Fruit fly (Drosophila melanogaster) whole organism, embryonic: ENCODE measurements around the gene CG6951.

ENCODE experiments used
- Aef1 ChIP-seq: fragments of 200-800 bp; sonication (Bioruptor generic); IDR thresholded peaks from 3 replicates; pipeline ENCODE4 v1.3.6; 2022; ENCODE audit warnings: missing biosample characterization, missing genetic modification characterization
- Atf6 ChIP-seq: fragments of 200-800 bp; sonication (Bioruptor generic); IDR thresholded peaks from 2 replicates; pipeline ENCODE4 v1.3.6; 2022; ENCODE audit warnings: missing biosample characterization, missing genetic modification characterization
- B-H1 ChIP-seq: fragments of 200-800 bp; sonication (Bioruptor generic); IDR thresholded peaks from 3 replicates; pipeline ENCODE4 v1.3.6; 2022; ENCODE audit warnings: missing biosample characterization, missing genetic modification characterization
- B-H2 ChIP-seq: fragments of 200-800 bp; sonication (Bioruptor generic); optimal IDR thresholded peaks from 2 replicates; lab custom pipeline; 2018; ENCODE audit warnings: missing biosample characterization, mild to moderate bottlenecking, missing genetic modification characterization
- Bteb2 ChIP-seq: fragments of 200-800 bp; sonication (Bioruptor generic); optimal IDR thresholded peaks from 2 replicates; lab custom pipeline; 2016; ENCODE audit warnings: missing biosample characterization, missing genetic modification characterization
- CG10431 ChIP-seq: fragments of 200-800 bp; sonication (Bioruptor generic); optimal IDR thresholded peaks from 3 replicates; lab custom pipeline; 2018; ENCODE audit warnings: missing biosample characterization, mild to moderate bottlenecking, missing genetic modification characterization
- CG10543 ChIP-seq: fragments of 200-800 bp; sonication (Bioruptor generic); optimal IDR thresholded peaks from 3 replicates; lab custom pipeline; 2017; ENCODE audit warnings: missing biosample characterization, mild to moderate bottlenecking, missing genetic modification characterization, moderate library complexity
- CG10565 ChIP-seq: fragments of 200-800 bp; sonication (Bioruptor generic); optimal IDR thresholded peaks from 3 replicates; lab custom pipeline; 2016; ENCODE audit warnings: missing biosample characterization, mild to moderate bottlenecking, missing genetic modification characterization
- CG11456 ChIP-seq: fragments of 200-800 bp; sonication (Bioruptor generic); IDR thresholded peaks from 3 replicates; pipeline ENCODE4 v1.3.6; 2022; ENCODE audit warnings: missing biosample characterization, missing genetic modification characterization
- CG12104 ChIP-seq: fragments of 200-800 bp; sonication (Bioruptor generic); optimal IDR thresholded peaks from 3 replicates; lab custom pipeline; 2016; ENCODE audit warnings: missing biosample characterization, missing genetic modification characterization
- CG13624 ChIP-seq: fragments of 200-800 bp; sonication (Bioruptor generic); optimal IDR thresholded peaks from 2 replicates; lab custom pipeline; 2016; ENCODE audit warnings: missing biosample characterization, missing genetic modification characterization
- CG13775 ChIP-seq: fragments of 200-800 bp; sonication (Bioruptor generic); optimal IDR thresholded peaks from 3 replicates; lab custom pipeline; 2017; ENCODE audit warnings: missing biosample characterization, mild to moderate bottlenecking, missing genetic modification characterization
- CG14860 ChIP-seq: fragments of 200-800 bp; sonication (Bioruptor generic); IDR thresholded peaks from 3 replicates; pipeline ENCODE4 v1.3.6; 2022; ENCODE audit warnings: missing biosample characterization, missing genetic modification characterization; ENCODE audit not compliant: partially characterized antibody
- CG1529 ChIP-seq: fragments of 200-800 bp; sonication (Bioruptor generic); optimal IDR thresholded peaks from 3 replicates; lab custom pipeline; 2018; ENCODE audit warnings: missing biosample characterization, missing genetic modification characterization
- CG15514 ChIP-seq: fragments of 200-800 bp; sonication (Bioruptor generic); optimal IDR thresholded peaks from 3 replicates; lab custom pipeline; 2017; ENCODE audit warnings: missing biosample characterization, missing genetic modification characterization, mild to moderate bottlenecking, moderate library complexity, missing genetic modification reagents
- CG17912 ChIP-seq: fragments of 200-800 bp; sonication (Bioruptor generic); optimal IDR thresholded peaks from 2 replicates; lab custom pipeline; 2018; ENCODE audit warnings: missing biosample characterization, mild to moderate bottlenecking, missing genetic modification characterization
- CG1832 ChIP-seq: fragments of 200-800 bp; sonication (Bioruptor generic); optimal IDR thresholded peaks from 2 replicates; lab custom pipeline; 2017; ENCODE audit warnings: missing biosample characterization, mild to moderate bottlenecking, missing genetic modification characterization, inconsistent platforms
- CG18599 ChIP-seq: fragments of 200-800 bp; sonication (Bioruptor generic); optimal IDR thresholded peaks from 3 replicates; lab custom pipeline; 2017; ENCODE audit warnings: missing biosample characterization, missing genetic modification characterization, mild to moderate bottlenecking, moderate library complexity, missing genetic modification reagents
- CG18764 ChIP-seq: fragments of 200-800 bp; sonication (Bioruptor generic); optimal IDR thresholded peaks from 3 replicates; lab custom pipeline; 2016; ENCODE audit warnings: missing biosample characterization, missing genetic modification characterization
- CG2116 ChIP-seq: fragments of 200-800 bp; sonication (Bioruptor generic); optimal IDR thresholded peaks from 3 replicates; lab custom pipeline; 2018; ENCODE audit warnings: missing biosample characterization, mild to moderate bottlenecking, missing genetic modification characterization
- CG2199 ChIP-seq: fragments of 200-800 bp; sonication (Bioruptor generic); IDR thresholded peaks from 3 replicates; pipeline ENCODE4 v1.3.6; 2022; ENCODE audit warnings: missing biosample characterization, missing genetic modification characterization
- CG2712 ChIP-seq: fragments of 200-800 bp; optimal IDR thresholded peaks from 3 replicates; lab custom pipeline; 2019; ENCODE audit warnings: missing biosample characterization, mild to moderate bottlenecking, missing genetic modification characterization, moderate library complexity
- CG31224 ChIP-seq: fragments of 200-800 bp; sonication (Bioruptor generic); IDR thresholded peaks from 2 replicates; pipeline ENCODE4 v1.3.6; 2022; ENCODE audit warnings: missing biosample characterization, missing genetic modification characterization
- CG32532 ChIP-seq: fragments of 200-800 bp; sonication (Bioruptor generic); IDR thresholded peaks from 2 replicates; pipeline ENCODE4 v1.3.6; 2022; ENCODE audit warnings: missing biosample characterization, missing genetic modification characterization
- CG33557 ChIP-seq: fragments of 200-800 bp; sonication (Bioruptor generic); optimal IDR thresholded peaks from 2 replicates; lab custom pipeline; 2019; ENCODE audit warnings: missing biosample characterization, mild to moderate bottlenecking, missing genetic modification characterization, moderate library complexity
- CG34224 ChIP-seq: fragments of 200-800 bp; sonication (Bioruptor generic); IDR thresholded peaks from 3 replicates; pipeline ENCODE4 v1.3.6; 2022; ENCODE audit warnings: missing biosample characterization, missing genetic modification characterization; ENCODE audit not compliant: partially characterized antibody
- CG3838 ChIP-seq: fragments of 200-800 bp; sonication (Bioruptor generic); optimal IDR thresholded peaks from 3 replicates; lab custom pipeline; 2016; ENCODE audit warnings: missing biosample characterization, missing genetic modification characterization
- CG6791 ChIP-seq: fragments of 200-800 bp; sonication (Bioruptor generic); IDR thresholded peaks from 3 replicates; pipeline ENCODE4 v1.3.6; 2022; ENCODE audit warnings: missing biosample characterization, missing genetic modification characterization; ENCODE audit not compliant: partially characterized antibody
- CG9215 ChIP-seq: fragments of 200-800 bp; sonication (Bioruptor generic); IDR thresholded peaks from 2 replicates; pipeline ENCODE4 v1.3.6; 2022; ENCODE audit warnings: missing biosample characterization, missing genetic modification characterization
- E2f2 ChIP-seq: fragments of 200-800 bp; sonication (Bioruptor generic); IDR thresholded peaks from 2 replicates; pipeline ENCODE4 v1.3.6; 2022; ENCODE audit warnings: missing biosample characterization, missing genetic modification characterization
- Gsc ChIP-seq: fragments of 200-800 bp; sonication (Bioruptor generic); IDR thresholded peaks from 2 replicates; pipeline ENCODE4 v1.3.6; 2022; ENCODE audit warnings: missing biosample characterization, missing genetic modification characterization
- PHDP ChIP-seq: fragments of 200-800 bp; sonication (Bioruptor generic); optimal IDR thresholded peaks from 3 replicates; lab custom pipeline; 2018; ENCODE audit warnings: missing biosample characterization, mild to moderate bottlenecking, missing genetic modification characterization, moderate library complexity
- Poxn ChIP-seq: fragments of 200-800 bp; sonication (Bioruptor generic); IDR thresholded peaks from 2 replicates; pipeline ENCODE4 v1.3.6; 2022; ENCODE audit warnings: missing biosample characterization, missing genetic modification characterization
- Rfx ChIP-seq: fragments of 200-800 bp; sonication (Bioruptor generic); IDR thresholded peaks from 2 replicates; pipeline ENCODE4 v1.3.6; 2022; ENCODE audit warnings: missing biosample characterization, missing genetic modification characterization
- Rx ChIP-seq: fragments of 200-800 bp; sonication (Bioruptor generic); IDR thresholded peaks from 2 replicates; pipeline ENCODE4 v1.3.6; 2022; ENCODE audit warnings: missing biosample characterization, missing genetic modification characterization
- Ssrp ChIP-seq: fragments of 200-800 bp; sonication (Bioruptor generic); optimal IDR thresholded peaks from 2 replicates; lab custom pipeline; 2018; ENCODE audit warnings: missing biosample characterization, mild to moderate bottlenecking, missing genetic modification characterization, moderate library complexity
- bigmax ChIP-seq: fragments of 200-800 bp; sonication (Bioruptor generic); optimal IDR thresholded peaks from 2 replicates; lab custom pipeline; 2018; ENCODE audit warnings: missing biosample characterization, mild to moderate bottlenecking, missing genetic modification characterization
- cad ChIP-seq: fragments of >200 bp; optimal IDR thresholded peaks from 2 replicates; lab custom pipeline; 2017; ENCODE audit warnings: missing biosample characterization, missing genetic modification characterization
- inv ChIP-seq: fragments of 200-800 bp; sonication (Bioruptor generic); IDR thresholded peaks from 2 replicates; pipeline ENCODE4 v1.3.6; 2022; ENCODE audit warnings: missing biosample characterization, missing genetic modification characterization; ENCODE audit not compliant: partially characterized antibody
- jumu ChIP-seq: fragments of 200-800 bp; sonication (Bioruptor generic); optimal IDR thresholded peaks from 3 replicates; lab custom pipeline; 2016; ENCODE audit warnings: missing biosample characterization, missing genetic modification characterization
- mam ChIP-seq: fragments of 200-800 bp; sonication (Bioruptor generic); optimal IDR thresholded peaks from 3 replicates; lab custom pipeline; 2016; ENCODE audit warnings: missing biosample characterization, missing genetic modification characterization
- psq ChIP-seq: fragments of 200-800 bp; sonication (Bioruptor generic); optimal IDR thresholded peaks from 2 replicates; lab custom pipeline; 2017; ENCODE audit warnings: missing biosample characterization, missing genetic modification characterization
- ro ChIP-seq: fragments of 200-800 bp; sonication (Bioruptor generic); IDR thresholded peaks from 2 replicates; pipeline ENCODE4 v1.3.6; 2022; ENCODE audit warnings: missing biosample characterization, missing genetic modification characterization
- scrt ChIP-seq: fragments of 200-800 bp; sonication (Bioruptor generic); optimal IDR thresholded peaks from 2 replicates; lab custom pipeline; 2018; ENCODE audit warnings: missing biosample characterization, mild to moderate bottlenecking, missing genetic modification characterization, moderate library complexity
- slou ChIP-seq: fragments of 200-800 bp; sonication (Bioruptor generic); optimal IDR thresholded peaks from 3 replicates; lab custom pipeline; 2016; ENCODE audit warnings: missing biosample characterization, missing genetic modification characterization
- sug ChIP-seq: fragments of 200-800 bp; optimal IDR thresholded peaks from 2 replicates; lab custom pipeline; 2019; ENCODE audit warnings: missing biosample characterization, mild to moderate bottlenecking, missing genetic modification characterization, moderate library complexity
- tap ChIP-seq: fragments of 200-800 bp; optimal IDR thresholded peaks from 3 replicates; lab custom pipeline; 2019; ENCODE audit warnings: missing biosample characterization, mild to moderate bottlenecking, missing genetic modification characterization, moderate library complexity
- usp ChIP-seq: fragments of >200 bp; optimal IDR thresholded peaks from 2 replicates; lab custom pipeline; 2017; ENCODE audit warnings: missing biosample characterization, missing genetic modification characterization
- vfl ChIP-seq: fragments of 200-800 bp; sonication (Bioruptor generic); optimal IDR thresholded peaks from 2 replicates; lab custom pipeline; 2016; ENCODE audit warnings: missing biosample characterization, missing genetic modification characterization
- wek ChIP-seq: fragments of 200-800 bp; sonication (Bioruptor generic); optimal IDR thresholded peaks from 3 replicates; lab custom pipeline; 2018; ENCODE audit warnings: missing biosample characterization, mild to moderate bottlenecking, missing genetic modification characterization, moderate library complexity

Gene CG6951

dm6 chr3L:20247513-20248173 lies 6.6 kb downstream of the CG6951 start, which contains the start of gene rdgC (continued):
- TF ChIP-seq B-H2 (GFP tag; lab: Kevin White, UChicago) (peak; percentile 66), slou (peak; percentile 92), E2f2 (GFP tag; lab: Robert Waterston, UW) (peak; percentile 79), B-H1 (GFP tag; lab: Robert Waterston, UW) (peak; percentile 96), Rx (GFP tag; lab: Robert Waterston, UW) (peak; percentile 95), CG17912 (GFP tag; lab: Kevin White, UChicago) (peak; percentile 83), Aef1 (GFP tag; lab: Robert Waterston, UW) (peak; percentile 96), CG10565 (GFP tag; lab: Kevin White, UChicago) (peak; percentile 68), CG10543 (GFP tag; lab: Kevin White, UChicago) (peak; percentile 77), Atf6 (peak; percentile 97), CG13775 (GFP tag; lab: Kevin White, UChicago) (peak; percentile 87), CG1529 (GFP tag; lab: Kevin White, UChicago) (peak; percentile 85), mam (peak; percentile 97), CG33557 (GFP tag; lab: Kevin White, UChicago) (no peak), CG13624 (GFP tag; lab: Kevin White, UChicago) (peak; percentile 97), CG6791 (no peak), wek (GFP tag; lab: Kevin White, UChicago) (peak; percentile 89), Poxn (GFP tag; lab: Robert Waterston, UW) (peak; percentile 81), sug (tag; lab: Kevin White, UChicago) (peak; percentile 76), CG14860 (GFP tag; lab: Robert Waterston, UW) (no peak), CG10431 (GFP tag; lab: Kevin White, UChicago) (no peak), CG31224 (GFP tag; lab: Robert Waterston, UW) (peak; percentile 91), Bteb2 (GFP tag; lab: Kevin White, UChicago) (peak; percentile 94), vfl (GFP tag; lab: Kevin White, UChicago) (peak; percentile 82), inv (GFP tag; lab: Robert Waterston, UW) (no peak), CG3838 (peak; percentile 75), CG2199 (GFP tag; lab: Robert Waterston, UW) (peak; percentile 95), CG15514 (GFP tag; lab: Kevin White, UChicago) (peak; percentile 92), Rfx (GFP tag; lab: Robert Waterston, UW) (peak; percentile 98), psq (GFP tag; lab: Kevin White, UChicago) (peak; percentile 78), CG11456 (GFP tag; lab: Robert Waterston, UW) (peak; percentile 94), bigmax (GFP tag; lab: Kevin White, UChicago) (peak; percentile 71), Ssrp (tag; lab: Kevin White, UChicago) (peak; percentile 91), CG34224 (GFP tag; lab: Robert Waterston, UW) (no peak), tap (tag; lab: Kevin White, UChicago) (peak; percentile 98), CG32532 (GFP tag; lab: Robert Waterston, UW) (peak; percentile 97), PHDP (tag; lab: Kevin White, UChicago) (peak; percentile 96), ro (GFP tag; lab: Robert Waterston, UW) (peak; percentile 82), CG18599 (GFP tag; lab: Kevin White, UChicago) (peak; percentile 98), cad (no peak), CG12104 (GFP tag; lab: Kevin White, UChicago) (peak; percentile 90), jumu (GFP tag; lab: Kevin White, UChicago) (peak; percentile 95), CG2712 (peak; percentile 95), CG9215 (GFP tag; lab: Robert Waterston, UW) (peak; percentile 92), CG18764 (GFP tag; lab: Kevin White, UChicago) (peak; percentile 95), CG2116 (GFP tag; lab: Kevin White, UChicago) (peak; percentile 74), Gsc (peak; percentile 84), usp (no peak), CG1832 (peak; percentile 45), scrt (GFP tag; lab: Kevin White, UChicago) (peak; percentile 94)
